Worm (Caenorhabditis elegans): ENCODE data around the gene F11C1.4.

ce11 chrX:12982725-12983124 lies 5.9 kb downstream of the F11C1.4 start:
- TF ChIP-seq nhr-102 (tag; optimal IDR thresholded peaks at IDR 0.05) = no peak
- no peak for TF ChIP-seq ceh-82 (tag; optimal IDR thresholded peaks at IDR 0.05)
- TF ChIP-seq nhr-25 (tag; optimal IDR thresholded peaks at IDR 0.05; ENCODE audit: borderline replicate concordance, insufficient read depth) = no peak
- no peak for TF ChIP-seq pha-4 (GFP tag; IDR thresholded peaks at IDR 0.05)
- TF ChIP-seq pha-4 (tag; optimal IDR thresholded peaks at IDR 0.05) = no peak
- no peak for TF ChIP-seq fkh-10 (GFP tag; optimal IDR thresholded peaks at IDR 0.05)
- no peak for TF ChIP-seq ZK337.2 (GFP tag; IDR thresholded peaks at IDR 0.05)
- TF ChIP-seq fos-1 (tag; optimal IDR thresholded peaks at IDR 0.05) = no peak
- no peak for TF ChIP-seq F10B5.3 (tag; optimal IDR thresholded peaks at IDR 0.05)
- no peak for TF ChIP-seq Y75B8A.6 (GFP tag; IDR thresholded peaks at IDR 0.05)
- TF ChIP-seq nhr-28 (tag; optimal IDR thresholded peaks at IDR 0.05) = no peak
- TF ChIP-seq lin-1 (GFP tag; IDR thresholded peaks at IDR 0.05) = no peak
- no peak for TF ChIP-seq jun-1 (tag; optimal IDR thresholded peaks at IDR 0.05)
